Fruit fly (Drosophila melanogaster) Kc167 (cell line): Measurements from ENCODE around the gene Ing5.

ENCODE experiments used
- Myc ChIP-seq: fragments of >200 bp; optimal IDR thresholded peaks from 2 replicates; lab custom pipeline; 2017; ENCODE audit warnings: missing external identifiers
- Sin3A ChIP-seq: fragments of >200 bp; optimal IDR thresholded peaks from 2 replicates; lab custom pipeline; 2018; ENCODE audit warnings: missing external identifiers
- h ChIP-seq: fragments of >200 bp; optimal IDR thresholded peaks from 3 replicates; lab custom pipeline; 2018; ENCODE audit warnings: missing external identifiers
- insv ChIP-seq: fragments of >200 bp; optimal IDR thresholded peaks from 3 replicates; lab custom pipeline; 2018; ENCODE audit warnings: missing external identifiers
- psq ChIP-seq: fragments of >200 bp; optimal IDR thresholded peaks from 2 replicates; lab custom pipeline; 2017; ENCODE audit warnings: missing external identifiers
- ttk ChIP-seq: sonication (Bioruptor generic); optimal IDR thresholded peaks from 2 replicates; lab custom pipeline; 2017; ENCODE audit warnings: missing external identifiers

Ing5 gene

DNA sequence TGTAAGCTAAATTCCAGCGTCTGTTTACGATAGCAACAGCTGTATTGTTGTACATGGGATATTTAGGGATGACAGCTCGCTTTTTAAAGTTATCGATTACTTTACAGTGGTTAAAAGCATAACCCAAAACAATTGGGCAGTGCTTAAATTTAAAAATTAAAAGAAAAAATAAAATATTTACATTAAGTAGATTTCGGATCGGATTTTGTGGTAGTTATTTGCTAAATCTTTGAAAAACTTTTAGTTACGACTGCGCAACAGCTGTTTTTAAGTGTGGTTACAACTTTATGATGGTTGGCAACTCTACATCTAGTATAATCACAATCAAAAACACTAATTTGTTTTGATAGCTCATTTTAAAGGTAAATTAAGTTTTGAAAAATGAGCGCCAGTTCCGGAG lies at the start of gene Ing5, which contains the start of gene CG7099:
Ing5 (minus strand) TSS at position 58 of the 400 bp plus-strand sequence.
CG7099 (plus strand) TSS at position 317 of the 400 bp plus-strand sequence.
- TF ChIP-seq Myc (no peak), psq (lab: Kevin White, UChicago) (no peak), ttk (lab: Kevin White, UChicago) (no peak), Sin3A (lab: Kevin White, UChicago) (no peak), h (lab: Kevin White, UChicago) (no peak), insv (lab: Kevin White, UChicago) (no peak)

DNA sequence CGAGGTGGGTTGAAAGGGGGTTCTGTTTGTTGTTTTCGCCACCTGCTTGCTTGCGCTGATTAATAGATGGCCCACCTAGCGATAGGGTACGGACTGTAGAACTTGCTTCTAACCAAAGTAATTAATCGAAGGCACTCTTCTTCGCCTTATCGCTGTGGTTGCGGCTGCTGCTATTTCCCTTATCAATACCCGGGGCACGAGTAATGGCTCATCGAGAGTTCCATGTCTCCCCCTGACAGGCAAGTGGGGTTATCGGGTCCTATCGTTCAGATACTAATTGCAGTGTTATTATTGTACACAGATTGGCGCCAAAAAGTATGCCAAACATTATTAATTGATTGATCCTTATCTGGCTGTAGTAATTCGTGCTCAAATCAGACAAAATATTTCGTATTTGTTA lies 49.7 kb upstream of the Ing5 start:
- no peak for TF ChIP-seq h (lab: Kevin White, UChicago)
- no peak for TF ChIP-seq insv (lab: Kevin White, UChicago)
- no peak for TF ChIP-seq Sin3A (lab: Kevin White, UChicago)
- TF ChIP-seq psq (lab: Kevin White, UChicago), result no peak
- no peak for TF ChIP-seq Myc
- TF ChIP-seq ttk (lab: Kevin White, UChicago), result no peak

DNA sequence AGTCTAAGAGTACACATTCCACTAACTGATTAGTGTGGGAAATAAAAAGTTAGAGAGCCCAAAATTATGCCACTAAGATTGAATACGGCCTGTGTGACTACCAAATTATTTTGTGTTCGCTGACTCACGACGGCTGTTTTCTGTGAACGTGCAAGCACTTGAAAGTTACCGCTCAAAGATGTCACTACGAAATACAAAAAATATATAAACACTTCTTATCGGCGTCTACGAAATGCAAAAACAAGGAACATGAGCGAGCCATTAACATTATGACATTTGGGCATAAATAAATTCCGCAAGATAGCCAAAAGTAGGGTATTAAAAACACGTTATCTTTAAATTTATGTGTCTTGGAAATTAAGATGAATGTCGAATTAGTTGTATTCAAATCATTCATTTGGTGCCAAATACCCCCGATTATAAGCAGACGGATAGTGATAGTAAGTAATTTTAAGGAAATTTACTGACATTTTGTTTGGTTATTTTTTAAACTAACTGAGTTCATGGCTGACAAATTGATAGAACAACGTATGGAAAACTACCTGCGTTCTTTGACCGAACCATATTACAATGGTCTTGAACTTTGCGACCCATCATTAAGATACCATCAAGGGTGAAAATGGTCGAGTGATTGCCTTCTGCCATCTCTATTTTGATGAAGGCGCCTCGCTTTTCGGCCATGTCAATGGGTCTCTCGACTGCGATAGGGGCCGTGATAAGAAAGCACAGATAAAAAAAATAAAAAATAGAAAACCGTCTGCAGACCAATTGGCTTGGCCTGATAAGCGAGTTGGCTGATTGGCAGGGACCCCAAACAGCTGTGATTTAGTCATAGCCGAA lies 47.9 kb upstream of the Ing5 start, which contains the start of gene Tehao:
Tehao (plus strand) TSS at position 828 of the 840 bp plus-strand sequence.
- TF ChIP-seq ttk (lab: Kevin White, UChicago), result no peak
- no peak for TF ChIP-seq Sin3A (lab: Kevin White, UChicago)
- no peak for TF ChIP-seq Myc
- TF ChIP-seq insv (lab: Kevin White, UChicago), result no peak

DNA sequence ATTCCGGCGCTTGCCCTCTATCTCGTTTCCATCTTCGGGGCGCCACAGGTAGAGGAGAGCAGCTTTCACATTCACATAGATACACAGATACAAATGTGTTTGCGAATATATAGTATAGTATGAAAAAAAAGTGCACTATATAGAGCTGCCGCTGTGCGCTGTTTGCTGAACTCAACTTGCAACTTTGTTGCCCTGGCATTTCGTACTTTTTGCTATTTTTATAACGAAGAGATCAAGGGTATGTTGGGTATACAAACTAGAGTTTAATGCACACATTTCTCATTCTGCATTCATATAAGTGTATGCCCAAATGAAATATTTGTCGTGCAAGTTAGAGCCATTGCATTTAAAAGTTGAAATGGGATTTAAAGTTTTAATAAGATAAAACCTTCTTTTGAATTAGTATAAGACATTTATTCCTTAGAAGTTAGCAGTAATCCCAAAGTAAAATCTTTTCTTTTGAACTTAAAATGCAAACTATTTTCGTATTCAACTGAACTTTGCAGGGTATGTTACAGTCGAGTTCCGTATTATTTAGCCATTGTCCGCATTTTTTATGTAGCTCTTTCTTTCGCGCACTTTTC lies 43.9 kb upstream of the Ing5 start:
- TF ChIP-seq psq (lab: Kevin White, UChicago), result no peak
- no peak for TF ChIP-seq Myc
- no peak for TF ChIP-seq insv (lab: Kevin White, UChicago)
- TF ChIP-seq ttk (lab: Kevin White, UChicago), result no peak
- no peak for TF ChIP-seq Sin3A (lab: Kevin White, UChicago)
- TF ChIP-seq h (lab: Kevin White, UChicago), result no peak

DNA sequence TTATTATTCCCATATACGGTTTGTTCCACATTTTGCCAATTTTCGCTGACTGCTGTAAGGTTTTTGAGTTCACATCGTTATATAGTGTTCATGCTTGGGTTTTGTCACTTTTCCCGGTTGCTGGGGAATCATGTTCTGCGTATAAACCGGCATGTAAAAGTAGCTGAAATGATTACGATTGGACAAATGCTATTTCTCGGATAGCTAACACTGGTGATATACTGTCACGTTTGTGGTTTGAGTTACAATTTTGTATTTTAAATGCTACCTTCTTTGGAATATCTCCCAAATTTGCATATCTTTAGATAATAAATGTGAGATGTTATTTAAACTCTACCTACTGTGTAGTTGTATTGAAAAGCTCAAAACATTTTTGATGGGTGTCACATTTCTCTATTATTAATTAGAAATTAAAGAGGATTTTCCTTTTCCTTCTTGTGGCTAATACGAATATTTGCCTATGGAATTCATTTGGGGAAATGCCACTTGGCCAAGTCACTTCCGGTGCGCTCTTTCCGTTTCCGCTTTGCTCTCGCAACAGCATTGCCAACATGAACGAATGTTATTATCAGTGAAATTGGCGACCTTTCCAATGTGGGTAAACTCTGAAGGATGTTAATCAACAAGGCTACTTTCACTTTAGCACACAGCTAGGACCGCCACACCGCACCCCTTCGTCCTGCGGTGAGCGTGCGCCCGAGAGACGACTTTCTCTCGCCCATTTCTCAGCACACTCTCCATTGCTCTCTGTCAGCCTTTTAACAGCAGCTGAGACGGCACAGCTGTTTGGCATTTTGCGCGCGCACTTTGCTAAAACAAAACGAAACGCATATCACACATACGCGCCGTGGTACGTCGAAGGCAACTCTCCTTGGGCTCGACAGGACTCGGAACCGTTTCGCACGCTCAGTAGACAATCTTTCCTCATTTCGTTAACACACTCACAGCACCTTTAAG lies 27.7 kb upstream of the Ing5 start, which contains the start of the genes CG16956, CG42784 and CG43850:
CG16956 (minus strand) TSS at position 51 of the 957 bp plus-strand sequence.
CG42784 (plus strand) TSS at position 907 of the 957 bp plus-strand sequence.
CG43850 (plus strand) TSS at position 907 of the 957 bp plus-strand sequence.
- TF ChIP-seq Myc (no peak), psq (lab: Kevin White, UChicago) (no peak), Sin3A (lab: Kevin White, UChicago) (no peak), ttk (lab: Kevin White, UChicago) (no peak), h (lab: Kevin White, UChicago) (no peak), insv (lab: Kevin White, UChicago) (no peak)

DNA sequence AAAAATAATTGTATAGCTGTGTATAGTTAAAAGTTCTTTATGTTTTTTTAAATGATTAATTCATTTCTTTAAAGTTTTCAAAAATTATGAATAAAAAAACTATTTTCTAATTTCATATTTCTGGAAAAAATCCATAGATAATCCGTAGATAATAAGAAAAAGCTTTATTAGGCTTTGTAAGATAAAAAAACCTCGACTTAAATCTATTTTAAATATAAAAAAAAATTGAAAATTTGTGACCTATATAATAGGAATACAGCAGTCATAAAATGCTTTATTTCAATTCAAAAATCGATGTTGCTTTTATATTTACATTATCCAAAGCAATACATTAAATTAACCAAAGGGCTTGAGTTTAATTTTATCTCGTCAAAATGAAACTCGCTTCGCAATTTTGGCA lies 25.1 kb upstream of the Ing5 start, which contains the start of gene Flad2:
Flad2 (plus strand) TSS at position 301 of the 400 bp plus-strand sequence.
- TF ChIP-seq Sin3A (lab: Kevin White, UChicago) (no peak), ttk (lab: Kevin White, UChicago) (no peak), Myc (no peak)

DNA sequence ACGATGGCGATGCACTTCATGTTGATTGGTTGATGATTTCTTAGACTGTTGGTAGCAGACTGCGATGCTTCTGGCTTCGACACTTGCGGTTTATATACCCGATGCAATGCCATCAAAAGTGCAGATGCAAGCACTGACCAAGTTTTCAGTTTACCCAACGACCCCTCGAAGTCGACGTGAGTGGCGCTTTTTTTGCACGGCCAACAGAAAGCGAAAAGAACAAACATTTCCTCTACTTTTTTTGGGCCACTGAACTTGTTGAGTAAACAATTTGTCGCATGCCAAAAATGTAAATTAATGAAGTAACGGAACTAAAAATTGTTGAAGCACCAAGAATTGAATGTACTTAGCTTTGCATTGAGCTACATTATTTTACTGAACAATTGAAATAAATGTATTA lies 24.5 kb upstream of the Ing5 start, which contains the start of gene Vm34Ca:
Vm34Ca (minus strand) TSS at position 66 of the 400 bp plus-strand sequence.
- no peak for TF ChIP-seq h (lab: Kevin White, UChicago)
- no peak for TF ChIP-seq insv (lab: Kevin White, UChicago)
- TF ChIP-seq Sin3A (lab: Kevin White, UChicago), result no peak
- no peak for TF ChIP-seq psq (lab: Kevin White, UChicago)
- no peak for TF ChIP-seq Myc
- TF ChIP-seq ttk (lab: Kevin White, UChicago), result no peak

DNA sequence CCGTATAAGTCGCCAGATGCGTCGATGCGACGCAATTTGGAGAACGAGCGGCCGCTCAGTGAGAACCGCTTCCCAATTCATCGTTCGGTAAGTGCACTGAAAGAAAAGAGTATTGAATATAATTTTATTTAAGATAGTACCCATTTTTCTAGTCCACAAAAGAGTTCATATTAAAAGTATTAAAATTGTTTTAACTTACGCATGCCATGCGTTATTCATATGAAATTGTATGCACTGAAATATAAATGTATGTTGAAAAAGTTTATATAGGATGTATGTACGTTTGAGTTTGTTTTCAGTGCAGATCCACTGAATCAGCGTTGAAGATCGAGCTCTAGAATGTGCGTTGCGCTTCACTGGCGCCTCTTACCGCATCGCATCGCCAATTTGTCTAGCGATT lies 12.5 kb upstream of the Ing5 start:
- no peak for TF ChIP-seq ttk (lab: Kevin White, UChicago)
- TF ChIP-seq Sin3A (lab: Kevin White, UChicago), result no peak
- TF ChIP-seq psq (lab: Kevin White, UChicago), result no peak
- no peak for TF ChIP-seq Myc
- TF ChIP-seq insv (lab: Kevin White, UChicago), result no peak
- no peak for TF ChIP-seq h (lab: Kevin White, UChicago)

DNA sequence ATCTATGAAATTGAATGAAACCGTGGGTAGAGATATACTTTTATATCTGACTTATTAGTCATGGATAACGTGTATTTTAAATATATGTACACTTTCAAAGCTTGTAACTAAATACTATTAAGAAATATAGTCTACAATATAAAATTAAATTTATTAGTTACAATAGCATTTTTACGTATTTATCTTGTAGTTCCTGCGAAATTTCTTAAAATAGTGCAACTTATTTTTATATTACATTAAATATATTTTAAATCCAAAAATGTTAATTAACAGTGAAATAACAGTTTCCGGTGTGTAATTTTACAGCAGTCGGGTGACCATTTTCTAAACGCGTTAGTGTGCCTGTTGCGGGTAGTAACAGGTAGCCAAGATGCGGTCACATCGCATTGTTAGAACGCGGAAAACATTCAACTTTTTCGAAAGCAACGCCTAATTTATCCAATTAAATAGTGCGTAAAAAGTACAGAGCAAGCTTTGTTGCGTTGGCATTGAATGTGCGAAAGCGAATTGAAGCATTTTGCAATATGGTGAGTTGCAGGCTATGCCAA lies 11.6 kb upstream of the Ing5 start, which contains the start of the genes CG10859 and CG7110:
CG10859 (minus strand) TSS at position 51 of the 548 bp plus-strand sequence.
CG7110 (plus strand) TSS at position 378 of the 548 bp plus-strand sequence.
- TF ChIP-seq ttk (lab: Kevin White, UChicago) (no peak), psq (lab: Kevin White, UChicago) (no peak), h (lab: Kevin White, UChicago) (no peak), Myc (no peak), insv (lab: Kevin White, UChicago) (no peak), Sin3A (lab: Kevin White, UChicago) (no peak)

DNA sequence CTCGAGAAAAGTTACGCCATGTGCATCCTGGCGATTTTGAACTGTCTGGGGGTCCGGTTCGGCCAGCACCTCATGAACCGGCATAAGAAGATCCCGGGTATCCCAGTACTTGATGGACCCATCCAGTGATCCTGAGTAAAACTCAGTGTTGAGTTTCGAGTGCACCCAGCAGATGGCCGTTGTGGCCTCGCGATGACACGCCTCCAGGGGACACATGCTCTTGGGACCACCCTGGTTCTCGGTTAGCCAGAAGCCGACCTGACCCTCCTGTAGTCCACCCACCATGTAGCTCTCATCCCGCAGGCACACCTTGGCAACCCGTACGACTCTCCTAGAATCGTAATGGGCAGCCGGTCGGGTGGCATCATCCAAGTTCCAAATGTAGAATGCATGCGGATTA lies 10.3 kb upstream of the Ing5 start:
- TF ChIP-seq Sin3A (lab: Kevin White, UChicago) (no peak), insv (lab: Kevin White, UChicago) (no peak), psq (lab: Kevin White, UChicago) (no peak), ttk (lab: Kevin White, UChicago) (peak; percentile 91)
